Worm (Caenorhabditis elegans): Measurements from ENCODE around the gene Y81G3A.6.
"Not testable (repeated sequence)": the region's sequence is repeated elsewhere in the genome, so short reads cannot be mapped to it uniquely, and the experiment has no call there.

Y81G3A.6 gene

DNA sequence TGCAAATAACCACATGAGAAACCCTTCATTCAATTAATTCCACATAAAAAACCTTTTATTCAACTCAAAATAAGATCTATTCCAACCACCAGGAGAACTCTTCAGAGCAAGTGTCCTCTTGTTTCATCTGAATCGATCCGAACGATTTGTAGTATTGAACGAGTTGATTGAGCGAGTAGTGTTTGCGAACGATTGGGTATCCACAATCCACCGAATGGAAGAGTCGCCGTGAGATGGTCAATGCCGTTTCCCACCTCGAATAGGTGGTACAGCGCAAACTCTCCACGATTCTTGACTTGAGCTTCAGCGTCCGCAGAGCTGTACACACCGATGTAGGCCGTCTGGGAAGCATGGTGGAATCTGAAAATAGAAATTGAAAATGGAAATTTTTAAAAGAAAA, at the start of gene Y81G3A.6:
Gene Y81G3A.6, minus strand, starts transcription at position 101 of the 400 bp plus-strand sequence.
- TF ChIP-seq F16B12.6, sox-4, fos-1 (tag; optimal IDR thresholded peaks at IDR 0.05): not testable (repeated sequence)

DNA sequence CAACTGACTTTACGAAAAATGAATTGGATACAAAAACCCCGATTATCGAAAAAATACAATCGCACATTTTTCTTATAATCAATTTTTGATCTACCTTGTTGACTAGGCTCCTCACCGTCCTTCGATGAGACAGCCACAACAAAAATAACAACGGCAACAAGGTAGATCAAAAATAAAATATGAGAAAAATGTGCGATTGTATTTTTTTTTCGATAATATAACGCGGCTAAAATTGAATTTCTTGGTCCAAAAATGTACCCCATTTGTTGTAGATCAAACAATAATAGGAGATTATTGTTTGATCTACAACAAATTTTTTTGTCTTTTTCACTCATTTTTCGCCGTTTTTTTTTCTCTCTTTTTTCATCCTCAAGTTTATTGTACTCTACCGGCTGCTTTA, 48.3 kb upstream of the Y81G3A.6 start:
- TF ChIP-seq unc-62 (GFP tag; optimal IDR thresholded peaks at IDR 0.05) (no peak), nhr-84 (tag; optimal IDR thresholded peaks at IDR 0.05) (no peak), ceh-63 (GFP tag; optimal IDR thresholded peaks at IDR 0.05) (no peak), irx-1 (tag; optimal IDR thresholded peaks at IDR 0.05) (no peak), nhr-20 (tag; optimal IDR thresholded peaks at IDR 0.05) (no peak), mep-1 (tag; optimal IDR thresholded peaks at IDR 0.05) (no peak), unc-30 (tag; optimal IDR thresholded peaks at IDR 0.05) (no peak), lin-39 (tag; optimal IDR thresholded peaks at IDR 0.05) (no peak), jun-1 (tag; optimal IDR thresholded peaks at IDR 0.05) (no peak)

DNA sequence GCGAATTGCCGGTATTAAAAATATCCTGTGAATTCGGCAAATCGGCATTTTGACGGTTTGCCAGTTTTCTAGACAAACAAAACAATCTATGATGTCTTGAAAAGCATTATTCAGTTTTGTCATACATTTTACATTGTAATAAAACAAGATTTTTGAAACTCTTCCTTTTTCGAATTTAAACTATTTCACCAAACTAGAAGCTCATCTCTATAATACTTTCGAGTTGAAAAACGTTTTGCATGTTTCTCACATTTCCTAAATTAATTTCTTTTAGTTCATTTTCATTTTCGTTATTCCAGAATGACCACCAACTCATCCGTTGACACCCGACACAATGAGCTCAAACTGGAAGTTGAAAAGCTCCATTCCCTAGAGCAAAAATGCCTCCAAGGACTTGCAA, 47.3 kb upstream of the Y81G3A.6 start, which contains the start of gene F29C12.6:
Gene F29C12.6, plus strand, starts transcription at position 301 of the 400 bp plus-strand sequence.
- no peak for TF ChIP-seq ztf-4 (tag; optimal IDR thresholded peaks at IDR 0.05)
- no peak for TF ChIP-seq efl-3 (GFP tag; optimal IDR thresholded peaks at IDR 0.05)
- TF ChIP-seq lin-14 (GFP tag; optimal IDR thresholded peaks at IDR 0.05), result no peak
- no peak for TF ChIP-seq C04F5.9 (tag; optimal IDR thresholded peaks at IDR 0.05)
- TF ChIP-seq dsc-1 (tag; optimal IDR thresholded peaks at IDR 0.05), result no peak
- no peak for TF ChIP-seq snu-23 (GFP tag; optimal IDR thresholded peaks at IDR 0.05)
- no peak for TF ChIP-seq blmp-1 (tag; optimal IDR thresholded peaks at IDR 0.05)
- no peak for TF ChIP-seq ceh-63 (GFP tag; optimal IDR thresholded peaks at IDR 0.05)
- no peak for TF ChIP-seq hpl-2 (GFP tag; optimal IDR thresholded peaks at IDR 0.05)

DNA sequence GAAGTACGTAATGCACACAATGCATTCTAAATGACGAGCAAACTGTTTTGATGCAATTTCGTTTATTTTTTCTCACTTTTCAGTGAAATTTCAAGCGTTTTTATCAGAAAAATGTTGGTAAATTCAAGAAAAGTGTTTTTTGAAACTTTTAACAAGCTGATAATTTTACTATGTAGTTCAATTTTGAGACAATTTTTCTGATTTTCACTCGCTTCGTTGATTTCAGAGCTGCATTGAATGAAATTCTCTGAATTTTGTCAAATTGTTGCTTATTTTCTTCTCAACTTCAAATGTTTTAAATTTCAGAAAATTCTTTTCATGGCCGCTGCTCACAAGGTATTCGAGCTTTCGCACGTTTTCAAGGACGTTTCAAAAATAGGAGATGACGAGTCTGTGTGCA, 40.4 kb upstream of the Y81G3A.6 start, which contains the start of gene bath-45:
Gene bath-45, plus strand, starts transcription at position 301 of the 400 bp plus-strand sequence.
- TF ChIP-seq nhr-11 (tag; optimal IDR thresholded peaks at IDR 0.05), result no peak
- no peak for TF ChIP-seq alr-1 (tag; optimal IDR thresholded peaks at IDR 0.05; ENCODE audit: borderline replicate concordance)
- no peak for TF ChIP-seq ces-1 (GFP tag; optimal IDR thresholded peaks at IDR 0.05)
- no peak for TF ChIP-seq lin-35 (GFP tag; optimal IDR thresholded peaks at IDR 0.05)
- TF ChIP-seq fkh-8 (tag; optimal IDR thresholded peaks at IDR 0.05), result no peak
- TF ChIP-seq nhr-28 (tag; optimal IDR thresholded peaks at IDR 0.05), result no peak
- no peak for TF ChIP-seq xbp-1 (tag; optimal IDR thresholded peaks at IDR 0.05)
- TF ChIP-seq hlh-17 (GFP tag; optimal IDR thresholded peaks at IDR 0.05; ENCODE audit: borderline replicate concordance), result no peak
- TF ChIP-seq nhr-237 (tag; optimal IDR thresholded peaks at IDR 0.05), result no peak
- no peak for TF ChIP-seq skn-1 (tag; optimal IDR thresholded peaks at IDR 0.05)
- no peak for TF ChIP-seq lin-13 (GFP tag; optimal IDR thresholded peaks at IDR 0.05)
- TF ChIP-seq unc-62 (GFP tag; optimal IDR thresholded peaks at IDR 0.05), result no peak
- no peak for TF ChIP-seq C34B4.2 (tag; optimal IDR thresholded peaks at IDR 0.05)

DNA sequence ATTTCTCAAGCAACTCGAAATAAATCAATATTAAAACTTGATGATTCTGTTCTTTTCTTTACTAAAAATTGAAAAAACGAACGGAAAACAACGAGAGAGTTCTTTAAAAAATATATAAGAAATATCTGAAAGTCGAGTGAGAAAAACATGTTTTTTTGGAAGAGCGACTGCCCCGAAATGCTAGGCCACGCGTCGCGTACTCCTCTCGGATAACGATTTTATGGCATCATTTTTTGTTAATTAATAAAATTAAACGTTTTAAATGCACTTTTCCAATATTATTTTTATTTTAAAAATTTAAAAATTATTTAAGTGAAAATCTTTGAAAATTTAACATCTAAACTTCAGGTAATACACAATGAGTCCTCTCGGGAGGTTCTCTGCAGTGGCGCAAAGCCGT, 34.8 kb upstream of the Y81G3A.6 start, which contains the start of gene gfm-1:
Gene gfm-1, plus strand, starts transcription at position 349 of the 400 bp plus-strand sequence.
- TF ChIP-seq nhr-76 (tag; optimal IDR thresholded peaks at IDR 0.05) (no peak), fos-1 (tag; optimal IDR thresholded peaks at IDR 0.05) (no peak), unc-30 (tag; optimal IDR thresholded peaks at IDR 0.05) (no peak), hlh-4 (tag; optimal IDR thresholded peaks at IDR 0.05) (peak; percentile 71), pax-3 (tag; optimal IDR thresholded peaks at IDR 0.05) (peak; percentile 84), xbp-1 (tag; optimal IDR thresholded peaks at IDR 0.05) (peak; percentile 82), Y116A8C.19 (tag; optimal IDR thresholded peaks at IDR 0.05; ENCODE audit: borderline replicate concordance) (peak; percentile 84), zip-4 (GFP tag; optimal IDR thresholded peaks at IDR 0.05) (no peak), nhr-12 (tag; optimal IDR thresholded peaks at IDR 0.05) (no peak), lin-14 (GFP tag; optimal IDR thresholded peaks at IDR 0.05) (no peak), F16B12.6 (tag; optimal IDR thresholded peaks at IDR 0.05) (peak; percentile 54), ztf-4 (tag; optimal IDR thresholded peaks at IDR 0.05) (no peak), nhr-237 (tag; optimal IDR thresholded peaks at IDR 0.05) (no peak), nhr-71 (tag; optimal IDR thresholded peaks at IDR 0.05) (peak; percentile 89), mab-9 (GFP tag; IDR thresholded peaks at IDR 0.05) (peak; percentile 81), unc-86 (tag; optimal IDR thresholded peaks at IDR 0.05) (peak; percentile 52), isw-1 (GFP tag; IDR thresholded peaks at IDR 0.05) (peak; percentile 58), nhr-19 (GFP tag; conservative IDR thresholded peaks at IDR 0.05) (peak; percentile 77), mdl-1 (tag; optimal IDR thresholded peaks at IDR 0.05) (no peak), lin-35 (GFP tag; optimal IDR thresholded peaks at IDR 0.05) (peak; percentile 43 to 62), elt-2 (tag; optimal IDR thresholded peaks at IDR 0.05) (peak; percentile 67), snu-23 (GFP tag; optimal IDR thresholded peaks at IDR 0.05) (peak; percentile 76), hpl-2 (GFP tag; optimal IDR thresholded peaks at IDR 0.05) (no peak), C16A3.4 (tag; optimal IDR thresholded peaks at IDR 0.05) (peak; percentile 23)
